Fruit fly (Drosophila melanogaster) whole organism, embryonic: ENCODE results near the gene dally.

Source experiments
- Antp ChIP-seq: fragments of 200-800 bp; sonication (Bioruptor generic); optimal IDR thresholded peaks from 3 replicates; lab custom pipeline; 2016; ENCODE audit warnings: missing biosample characterization, missing genetic modification characterization
- CG11247 ChIP-seq: fragments of 200-800 bp; sonication (Bioruptor generic); IDR thresholded peaks from 2 replicates; pipeline ENCODE4 v1.3.6; 2022; ENCODE audit warnings: missing biosample characterization, missing genetic modification characterization
- CG11504 ChIP-seq: fragments of 200-800 bp; sonication (Bioruptor generic); optimal IDR thresholded peaks from 3 replicates; lab custom pipeline; 2019; ENCODE audit warnings: missing biosample characterization, mild to moderate bottlenecking, missing genetic modification characterization, moderate library complexity
- CG12155 ChIP-seq: fragments of 200-800 bp; sonication (Bioruptor generic); optimal IDR thresholded peaks from 3 replicates; lab custom pipeline; 2016; ENCODE audit warnings: missing biosample characterization, missing genetic modification characterization
- CG14710 ChIP-seq: fragments of 200-800 bp; sonication (Bioruptor generic); optimal IDR thresholded peaks from 3 replicates; lab custom pipeline; 2019; ENCODE audit warnings: missing biosample characterization, mild to moderate bottlenecking, missing genetic modification characterization, moderate library complexity
- CG14860 ChIP-seq: fragments of 200-800 bp; sonication (Bioruptor generic); IDR thresholded peaks from 3 replicates; pipeline ENCODE4 v1.3.6; 2022; ENCODE audit warnings: missing biosample characterization, missing genetic modification characterization; ENCODE audit not compliant: partially characterized antibody
- CG15696 ChIP-seq: fragments of 200-800 bp; sonication (Bioruptor generic); optimal IDR thresholded peaks from 2 replicates; lab custom pipeline; 2019; ENCODE audit warnings: missing biosample characterization, mild to moderate bottlenecking, missing genetic modification characterization, moderate library complexity
- CG16779 ChIP-seq: fragments of 200-800 bp; sonication (Bioruptor generic); IDR thresholded peaks from 2 replicates; pipeline ENCODE4 v1.3.6; 2022; ENCODE audit warnings: missing biosample characterization, missing genetic modification characterization
- CG17328 ChIP-seq: fragments of 200-800 bp; sonication (Bioruptor generic); IDR thresholded peaks from 2 replicates; pipeline ENCODE4 v1.3.6; 2022; ENCODE audit warnings: missing biosample characterization, missing genetic modification characterization
- CG17359 ChIP-seq: fragments of 200-800 bp; sonication (Bioruptor generic); optimal IDR thresholded peaks from 3 replicates; lab custom pipeline; 2018; ENCODE audit warnings: missing biosample characterization, mild to moderate bottlenecking, missing genetic modification characterization, moderate library complexity
- CG18599 ChIP-seq: fragments of 200-800 bp; sonication (Bioruptor generic); optimal IDR thresholded peaks from 3 replicates; lab custom pipeline; 2017; ENCODE audit warnings: missing biosample characterization, missing genetic modification characterization, mild to moderate bottlenecking, moderate library complexity, missing genetic modification reagents
- CG2199 ChIP-seq: fragments of 200-800 bp; sonication (Bioruptor generic); IDR thresholded peaks from 3 replicates; pipeline ENCODE4 v1.3.6; 2022; ENCODE audit warnings: missing biosample characterization, missing genetic modification characterization
- CG30431 ChIP-seq: fragments of 200-800 bp; sonication (Bioruptor generic); optimal IDR thresholded peaks from 2 replicates; lab custom pipeline; 2017; ENCODE audit warnings: missing biosample characterization, missing genetic modification characterization
- CG4424 ChIP-seq: fragments of 200-800 bp; sonication (Bioruptor generic); optimal IDR thresholded peaks from 3 replicates; lab custom pipeline; 2016; ENCODE audit warnings: missing biosample characterization, missing genetic modification characterization
- CG4707 ChIP-seq: fragments of 200-800 bp; sonication (Bioruptor generic); optimal IDR thresholded peaks from 2 replicates; lab custom pipeline; 2018; ENCODE audit warnings: missing biosample characterization, mild to moderate bottlenecking, missing genetic modification characterization, moderate library complexity
- CG5245 ChIP-seq: fragments of 200-800 bp; sonication (Bioruptor generic); optimal IDR thresholded peaks from 3 replicates; lab custom pipeline; 2016; ENCODE audit warnings: missing biosample characterization, missing genetic modification characterization
- CG7786 ChIP-seq: fragments of 200-800 bp; sonication (Bioruptor generic); optimal IDR thresholded peaks from 2 replicates; lab custom pipeline; 2016; ENCODE audit warnings: missing biosample characterization, missing genetic modification characterization
- CG9215 ChIP-seq: fragments of 200-800 bp; sonication (Bioruptor generic); IDR thresholded peaks from 2 replicates; pipeline ENCODE4 v1.3.6; 2022; ENCODE audit warnings: missing biosample characterization, missing genetic modification characterization
- CG9876 ChIP-seq: fragments of 200-800 bp; sonication (Bioruptor generic); optimal IDR thresholded peaks from 2 replicates; lab custom pipeline; 2016; ENCODE audit warnings: missing biosample characterization, missing genetic modification characterization
- Dbx ChIP-seq: fragments of 200-800 bp; sonication (Bioruptor generic); IDR thresholded peaks from 3 replicates; pipeline ENCODE4 v1.3.6; 2022; ENCODE audit warnings: missing biosample characterization, missing genetic modification characterization
- Hr51 ChIP-seq, 2 experiments: fragments of 200-800 bp; sonication (Bioruptor generic); optimal IDR thresholded peaks; 2 replicates in 1 of 2; 3 replicates in 1 of 2; lab custom pipeline; 2016 to 2018; ENCODE audit warnings: missing biosample characterization in 2 of 2, missing genetic modification characterization in 2 of 2, mild to moderate bottlenecking in 1 of 2, moderate library complexity in 1 of 2
- Meics ChIP-seq: fragments of 200-800 bp; sonication (Bioruptor generic); optimal IDR thresholded peaks from 2 replicates; lab custom pipeline; 2017; ENCODE audit warnings: missing biosample characterization, mild to moderate bottlenecking, missing genetic modification characterization
- NFAT ChIP-seq: fragments of 200-800 bp; sonication (Bioruptor generic); IDR thresholded peaks from 2 replicates; pipeline ENCODE4 v1.3.6; 2022; ENCODE audit warnings: missing biosample characterization, missing genetic modification characterization
- NfI ChIP-seq: fragments of 200-800 bp; sonication (Bioruptor generic); optimal IDR thresholded peaks from 3 replicates; lab custom pipeline; 2018; ENCODE audit warnings: missing biosample characterization, mild to moderate bottlenecking, missing genetic modification characterization, moderate library complexity
- Six4 ChIP-seq: fragments of 200-800 bp; sonication (Bioruptor generic); optimal IDR thresholded peaks from 2 replicates; lab custom pipeline; 2016; ENCODE audit warnings: missing biosample characterization, missing genetic modification characterization
- Sox102F ChIP-seq: fragments of 200-800 bp; sonication (Bioruptor generic); optimal IDR thresholded peaks from 2 replicates; lab custom pipeline; 2018; ENCODE audit warnings: missing biosample characterization, mild to moderate bottlenecking, missing genetic modification characterization, moderate library complexity
- Ssrp ChIP-seq: fragments of 200-800 bp; sonication (Bioruptor generic); optimal IDR thresholded peaks from 2 replicates; lab custom pipeline; 2018; ENCODE audit warnings: missing biosample characterization, mild to moderate bottlenecking, missing genetic modification characterization, moderate library complexity
- Taf1 ChIP-seq: fragments of 200-800 bp; sonication (Bioruptor generic); IDR thresholded peaks from 2 replicates; pipeline ENCODE4 v1.3.6; 2022; ENCODE audit warnings: missing biosample characterization, missing genetic modification characterization
- Xrp1 ChIP-seq: fragments of 200-800 bp; sonication (Bioruptor generic); IDR thresholded peaks from 2 replicates; pipeline ENCODE4 v1.3.6; 2022; ENCODE audit warnings: missing biosample characterization, missing genetic modification characterization
- br ChIP-seq: fragments of >200 bp; optimal IDR thresholded peaks from 2 replicates; lab custom pipeline; 2017
- chinmo ChIP-seq: fragments of 200-800 bp; sonication (Bioruptor generic); IDR thresholded peaks from 4 replicates; pipeline ENCODE4 v1.3.6; 2022; ENCODE audit warnings: missing biosample characterization, missing genetic modification characterization; ENCODE audit not compliant: partially characterized antibody
- dan ChIP-seq: fragments of 200-800 bp; sonication (Bioruptor generic); IDR thresholded peaks from 2 replicates; pipeline ENCODE4 v1.3.6; 2022; ENCODE audit warnings: missing biosample characterization, missing genetic modification characterization
- danr ChIP-seq: fragments of 200-800 bp; sonication (Bioruptor generic); IDR thresholded peaks from 2 replicates; pipeline ENCODE4 v1.3.6; 2022; ENCODE audit warnings: missing biosample characterization, missing genetic modification characterization
- eyg ChIP-seq: fragments of 200-800 bp; sonication (Bioruptor generic); optimal IDR thresholded peaks from 3 replicates; lab custom pipeline; 2016; ENCODE audit warnings: missing biosample characterization, missing genetic modification characterization
- her ChIP-seq: fragments of 200-800 bp; sonication (Bioruptor generic); optimal IDR thresholded peaks from 2 replicates; lab custom pipeline; 2016; ENCODE audit warnings: missing biosample characterization, missing genetic modification characterization
- hkb ChIP-seq, 2 experiments: fragments of 200-800 bp in 1 of 2; fragments of >200 bp in 1 of 2; sonication (Bioruptor generic) in 1 of 2; IDR thresholded peaks in 1 of 2; optimal IDR thresholded peaks in 1 of 2; 2 replicates each; pipeline versions ENCODE4 v1.3.6 to Lab custom; 2017 to 2022; ENCODE audit warnings: missing biosample characterization in 1 of 2, missing genetic modification characterization in 1 of 2
- jumu ChIP-seq: fragments of 200-800 bp; sonication (Bioruptor generic); optimal IDR thresholded peaks from 3 replicates; lab custom pipeline; 2016; ENCODE audit warnings: missing biosample characterization, missing genetic modification characterization
- lilli ChIP-seq: fragments of 200-800 bp; sonication (Bioruptor generic); optimal IDR thresholded peaks from 3 replicates; lab custom pipeline; 2016; ENCODE audit warnings: missing biosample characterization, missing genetic modification characterization
- onecut ChIP-seq: fragments of 200-800 bp; sonication (Bioruptor generic); IDR thresholded peaks from 2 replicates; pipeline ENCODE4 v1.3.6; 2022; ENCODE audit warnings: missing biosample characterization, missing genetic modification characterization
- otp ChIP-seq: fragments of 200-800 bp; sonication (Bioruptor generic); IDR thresholded peaks from 3 replicates; pipeline ENCODE4, ENCODE4 v1.3.6; 2022; ENCODE audit warnings: missing biosample characterization, missing genetic modification characterization
- pho ChIP-seq: fragments of 200-800 bp; sonication (Bioruptor generic); optimal IDR thresholded peaks from 2 replicates; lab custom pipeline; 2016; ENCODE audit warnings: missing biosample characterization, missing genetic modification characterization
- pnt ChIP-seq: fragments of 200-800 bp; sonication (Bioruptor generic); optimal IDR thresholded peaks from 3 replicates; lab custom pipeline; 2016; ENCODE audit warnings: missing biosample characterization, missing genetic modification characterization
- prd ChIP-seq, 3 experiments: fragments of >200 bp in 2 of 3; fragments of 200-800 bp in 1 of 3; sonication (Bioruptor generic) in 1 of 3; optimal IDR thresholded peaks in 2 of 3; IDR thresholded peaks in 1 of 3; 2 replicates in 2 of 3; 3 replicates in 1 of 3; pipeline versions ENCODE4 v1.3.6 to Lab custom; 2017 to 2022; ENCODE audit warnings: missing biosample characterization in 1 of 3, missing genetic modification characterization in 1 of 3
- sens ChIP-seq: fragments of 200-800 bp; sonication (Bioruptor generic); peaks from one replicate; lab custom pipeline; 2016; ENCODE audit warnings: missing biosample characterization, missing genetic modification characterization
- sisA ChIP-seq: fragments of 200-800 bp; sonication (Bioruptor generic); IDR thresholded peaks from 2 replicates; pipeline ENCODE4 v1.3.6; 2022; ENCODE audit warnings: missing biosample characterization, missing genetic modification characterization
- tll ChIP-seq, 2 experiments: fragments of 200-800 bp in 1 of 2; fragments of >200 bp in 1 of 2; sonication (Bioruptor generic) in 1 of 2; optimal IDR thresholded peaks; 2 replicates each; lab custom pipeline; 2017 to 2019; ENCODE audit warnings: missing biosample characterization in 2 of 2, missing genetic modification characterization in 2 of 2, mild to moderate bottlenecking in 1 of 2, moderate library complexity in 1 of 2

Gene dally

DNA sequence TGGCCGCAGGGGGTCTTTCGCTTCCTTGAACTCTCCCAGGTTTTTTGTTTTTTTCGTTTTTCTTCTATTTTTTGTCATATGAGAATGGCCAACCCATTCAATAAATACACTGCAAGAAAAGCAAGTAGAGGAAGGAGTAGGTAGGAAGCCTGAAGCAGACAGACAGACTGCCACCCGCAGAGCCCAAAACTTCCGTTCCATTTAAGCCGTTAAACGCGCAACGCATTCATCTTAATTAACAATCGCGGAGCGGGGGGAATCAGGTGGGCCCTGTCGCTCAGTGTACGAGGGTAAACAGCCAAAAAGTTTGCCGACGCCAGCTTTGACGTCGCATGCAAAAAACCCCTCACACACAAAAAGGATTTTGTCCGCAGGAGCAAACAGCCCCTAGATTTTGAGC lies 25.6 kb downstream of the dally start (continued):
- peak; percentile 60; the same call in 1 of the 3 replicates for TF ChIP-seq otp (GFP tag; lab: Robert Waterston, UW)
- TF ChIP-seq pho = peak; percentile 38
- peak; percentile 47; the same call in 1 of the 3 replicates for TF ChIP-seq Dbx (GFP tag; lab: Robert Waterston, UW)
- peak; percentile 53 for TF ChIP-seq Antp (GFP tag; lab: Kevin White, UChicago)
- no peak for TF ChIP-seq CG4707 (GFP tag; lab: Kevin White, UChicago)
- no peak for TF ChIP-seq her (GFP tag; lab: Kevin White, UChicago)
- TF ChIP-seq Taf1 (GFP tag; lab: Robert Waterston, UW) = 0 out of 2 replicates have a peak, but pooled peaks have one; percentile 13
- TF ChIP-seq chinmo = 0 out of 4 replicates have a peak, but pooled peaks have one; percentile 21
- no peak for TF ChIP-seq br (lab: Kevin White, UChicago)
- TF ChIP-seq tll (GFP tag; optimal IDR thresholded peaks at IDR 0.05; lab: Kevin White, UChicago) = no peak
- no peak for TF ChIP-seq CG12155 (GFP tag; lab: Kevin White, UChicago)
- TF ChIP-seq Hr51 (GFP tag; optimal IDR thresholded peaks at IDR 0.05; lab: Kevin White, UChicago) = peak in 1 of 2 experiments; percentile 32
- no peak for TF ChIP-seq CG14710
- no peak for TF ChIP-seq CG30431 (GFP tag; lab: Kevin White, UChicago)
- no peak for TF ChIP-seq CG15696 (tag; lab: Kevin White, UChicago)
- no peak for TF ChIP-seq prd (optimal IDR thresholded peaks at IDR 0.05; lab: Kevin White, UChicago)
- peak; percentile 64 for TF ChIP-seq prd (GFP tag; IDR thresholded peaks at IDR 0.05; lab: Robert Waterston, UW)
- TF ChIP-seq CG11504 (tag; lab: Kevin White, UChicago) = peak; percentile 48
- no peak for TF ChIP-seq onecut
- peak; percentile 17 for TF ChIP-seq CG4424
- TF ChIP-seq dan (GFP tag; lab: Robert Waterston, UW) = 0 out of 2 replicates have a peak, but pooled peaks have one; percentile 17
- TF ChIP-seq CG14860 (GFP tag; lab: Robert Waterston, UW) = no peak
- TF ChIP-seq eyg (GFP tag; lab: Kevin White, UChicago) = peak; percentile 31
- peak; percentile 55; the same call in 1 of the 2 replicates for TF ChIP-seq sisA (GFP tag; lab: Robert Waterston, UW)
- no peak for TF ChIP-seq Six4 (GFP tag; lab: Kevin White, UChicago)
- peak; percentile 14 for TF ChIP-seq CG7786 (GFP tag; lab: Kevin White, UChicago)
- TF ChIP-seq CG17328 = 0 out of 2 replicates have a peak, but pooled peaks have one; percentile 15
- TF ChIP-seq CG17359 (tag; lab: Kevin White, UChicago) = no peak
- 0 out of 2 replicates have a peak, but pooled peaks have one; percentile 17 for TF ChIP-seq NFAT (GFP tag; lab: Robert Waterston, UW)
- TF ChIP-seq jumu (GFP tag; lab: Kevin White, UChicago) = peak; percentile 48
- no peak for TF ChIP-seq danr (GFP tag; lab: Robert Waterston, UW)
- 0 out of 2 replicates have a peak, but pooled peaks have one; percentile 25 for TF ChIP-seq CG16779 (GFP tag; lab: Robert Waterston, UW)
- TF ChIP-seq CG11247 (GFP tag; lab: Robert Waterston, UW) = no peak
- peak; percentile 14 for TF ChIP-seq CG9876 (GFP tag; lab: Kevin White, UChicago)
- peak; percentile 9 for TF ChIP-seq lilli (GFP tag; lab: Kevin White, UChicago)
- TF ChIP-seq hkb (optimal IDR thresholded peaks at IDR 0.05; lab: Kevin White, UChicago) = no peak
- TF ChIP-seq hkb (GFP tag; IDR thresholded peaks at IDR 0.05; lab: Robert Waterston, UW) = peak; percentile 66
- TF ChIP-seq Sox102F = peak; percentile 22
- peak; percentile 13 for TF ChIP-seq CG5245 (GFP tag; lab: Kevin White, UChicago)
- TF ChIP-seq pnt (GFP tag; lab: Kevin White, UChicago) = peak; percentile 60
- peak; percentile 65 for TF ChIP-seq Xrp1
- peak; percentile 33 for TF ChIP-seq Meics (GFP tag; lab: Kevin White, UChicago)
- peak; percentile 80 for TF ChIP-seq sens (GFP tag; lab: Kevin White, UChicago)
- TF ChIP-seq Ssrp (tag; lab: Kevin White, UChicago) = peak; percentile 12
- TF ChIP-seq CG2199 (GFP tag; lab: Robert Waterston, UW) = 0 out of 3 replicates have a peak, but pooled peaks have one; percentile 9
- TF ChIP-seq NfI (GFP tag; lab: Kevin White, UChicago) = peak; percentile 19
- TF ChIP-seq CG9215 = peak; percentile 35; the same call in 1 of the 2 replicates
- peak; percentile 53 for TF ChIP-seq CG18599 (GFP tag; lab: Kevin White, UChicago)
- TF ChIP-seq, all 482 proteins: peak for 135
